Fruit fly (Drosophila melanogaster) Kc167 (cell line): ENCODE results near the gene Teh4.

Source experiments
- Myc ChIP-seq: fragments of >200 bp; optimal IDR thresholded peaks from 2 replicates; lab custom pipeline; 2017; ENCODE audit warnings: missing external identifiers
- Sin3A ChIP-seq: fragments of >200 bp; optimal IDR thresholded peaks from 2 replicates; lab custom pipeline; 2018; ENCODE audit warnings: missing external identifiers
- h ChIP-seq: fragments of >200 bp; optimal IDR thresholded peaks from 3 replicates; lab custom pipeline; 2018; ENCODE audit warnings: missing external identifiers
- insv ChIP-seq: fragments of >200 bp; optimal IDR thresholded peaks from 3 replicates; lab custom pipeline; 2018; ENCODE audit warnings: missing external identifiers
- psq ChIP-seq: fragments of >200 bp; optimal IDR thresholded peaks from 2 replicates; lab custom pipeline; 2017; ENCODE audit warnings: missing external identifiers
- ttk ChIP-seq: sonication (Bioruptor generic); optimal IDR thresholded peaks from 2 replicates; lab custom pipeline; 2017; ENCODE audit warnings: missing external identifiers

Teh4 gene

DNA sequence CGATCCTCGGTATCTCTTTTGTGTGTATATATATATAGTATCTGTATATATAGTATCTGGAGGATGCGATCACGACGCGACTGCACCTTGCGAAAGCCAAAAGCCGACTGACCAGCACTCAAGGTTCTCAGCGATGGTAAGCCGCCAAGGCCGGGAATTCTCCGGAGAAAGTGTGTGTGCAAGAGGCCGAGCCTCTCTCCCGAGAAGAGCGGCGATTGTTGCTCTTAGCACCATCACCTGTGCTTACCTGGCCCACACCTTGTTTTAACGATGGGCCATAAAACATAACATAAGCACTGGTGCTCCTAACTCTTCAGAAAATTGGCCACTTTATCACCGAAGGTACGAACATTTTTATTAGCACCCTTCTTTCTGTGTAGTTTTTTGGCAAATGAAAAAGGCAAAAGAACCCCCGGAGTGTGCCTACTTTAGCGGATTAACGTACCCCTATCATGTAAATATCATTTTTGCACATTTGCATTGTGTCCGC, 10.7 kb downstream of the Teh4 start, which contains the start of gene mas:
Gene mas (minus strand): TSS at position 112 of the 490 bp plus-strand sequence.
- TF ChIP-seq psq (lab: Kevin White, UChicago) (no peak), Myc (lab: Kevin White, UChicago) (no peak), Sin3A (lab: Kevin White, UChicago) (no peak), ttk (lab: Kevin White, UChicago) (no peak), insv (lab: Kevin White, UChicago) (no peak), h (lab: Kevin White, UChicago) (no peak)

DNA sequence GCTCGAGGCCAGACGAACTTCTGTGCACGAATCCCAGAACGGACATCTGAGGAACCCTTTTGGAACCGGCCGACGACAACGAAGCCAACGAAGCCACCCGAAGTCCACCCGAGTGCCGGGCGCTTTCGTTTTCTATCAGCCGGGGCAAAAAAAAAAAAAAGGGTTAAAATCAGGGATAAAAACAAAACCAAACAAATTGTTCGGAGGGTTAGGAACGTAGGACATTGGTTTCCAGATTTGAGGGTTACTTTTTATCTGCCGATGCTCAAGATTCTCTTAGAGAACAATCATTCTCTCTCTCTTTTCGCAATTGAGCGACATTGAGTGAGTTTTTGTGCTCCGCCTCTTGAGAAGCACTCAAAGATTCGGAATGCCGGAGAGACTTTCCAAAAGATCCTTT, 17.1 kb downstream of the Teh4 start, which contains the start of gene nab:
Gene nab (minus strand): TSS at position 7 of the 400 bp plus-strand sequence.
- TF ChIP-seq ttk (lab: Kevin White, UChicago) (no peak), psq (lab: Kevin White, UChicago) (no peak), insv (lab: Kevin White, UChicago) (no peak), Myc (lab: Kevin White, UChicago) (no peak), Sin3A (lab: Kevin White, UChicago) (no peak), h (lab: Kevin White, UChicago) (no peak)

DNA sequence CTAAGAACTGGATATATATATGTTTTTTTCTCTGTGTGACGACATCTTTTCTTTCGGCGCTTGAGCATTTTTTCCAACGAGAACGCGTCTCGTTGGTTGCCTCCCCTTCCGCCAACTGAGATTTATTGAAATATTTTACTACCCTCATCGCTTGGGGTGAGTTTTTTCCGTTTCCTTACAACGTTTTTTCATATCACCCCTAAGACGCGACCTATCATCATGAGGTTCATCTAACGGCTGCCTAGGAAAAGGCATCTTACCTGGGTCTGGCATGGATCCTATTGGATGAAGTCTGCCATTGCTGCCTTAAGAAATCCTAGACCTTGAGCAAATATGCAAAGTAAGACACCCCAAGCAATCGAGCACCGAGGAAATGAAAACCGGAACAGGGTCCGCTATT, 18.8 kb downstream of the Teh4 start:
- TF ChIP-seq insv (lab: Kevin White, UChicago) (no peak), Sin3A (lab: Kevin White, UChicago) (no peak), ttk (lab: Kevin White, UChicago) (no peak), h (lab: Kevin White, UChicago) (no peak), Myc (lab: Kevin White, UChicago) (no peak), psq (lab: Kevin White, UChicago) (no peak)

- TF ChIP-seq insv (lab: Kevin White, UChicago) (no peak), Sin3A (lab: Kevin White, UChicago) (no peak), h (lab: Kevin White, UChicago) (no peak), psq (lab: Kevin White, UChicago) (no peak), ttk (lab: Kevin White, UChicago) (no peak), Myc (lab: Kevin White, UChicago) (no peak)
These were observed 19.7 kb downstream of the Teh4 start for dm6 chr3L:4158361-4158760.

dm6 chr3L:4157852-4158251, 20.2 kb downstream of the Teh4 start:
- no peak for TF ChIP-seq insv (lab: Kevin White, UChicago)
- no peak for TF ChIP-seq h (lab: Kevin White, UChicago)
- no peak for TF ChIP-seq Myc (lab: Kevin White, UChicago)
- no peak for TF ChIP-seq ttk (lab: Kevin White, UChicago)
- no peak for TF ChIP-seq psq (lab: Kevin White, UChicago)
- no peak for TF ChIP-seq Sin3A (lab: Kevin White, UChicago)

dm6 chr3L:4148406-4148975, 29.6 kb downstream of the Teh4 start, which contains the start of gene CG1299:
Gene CG1299 (plus strand): TSS chr3L:4148696.
- TF ChIP-seq psq (lab: Kevin White, UChicago) (no peak), Myc (lab: Kevin White, UChicago) (no peak), Sin3A (lab: Kevin White, UChicago) (no peak), ttk (lab: Kevin White, UChicago) (no peak), h (lab: Kevin White, UChicago) (no peak), insv (lab: Kevin White, UChicago) (no peak)

dm6 chr3L:4145229-4145628, 32.8 kb downstream of the Teh4 start:
- TF ChIP-seq Sin3A (lab: Kevin White, UChicago) (no peak), insv (lab: Kevin White, UChicago) (no peak), h (lab: Kevin White, UChicago) (no peak), psq (lab: Kevin White, UChicago) (no peak), ttk (lab: Kevin White, UChicago) (no peak), Myc (lab: Kevin White, UChicago) (no peak)

dm6 chr3L:4142064-4142463, 36.0 kb downstream of the Teh4 start, which contains the start of gene CG32260:
Gene CG32260 (plus strand): TSS chr3L:4142364.
- TF ChIP-seq ttk (lab: Kevin White, UChicago) (no peak), insv (lab: Kevin White, UChicago) (no peak), Sin3A (lab: Kevin White, UChicago) (no peak)

DNA sequence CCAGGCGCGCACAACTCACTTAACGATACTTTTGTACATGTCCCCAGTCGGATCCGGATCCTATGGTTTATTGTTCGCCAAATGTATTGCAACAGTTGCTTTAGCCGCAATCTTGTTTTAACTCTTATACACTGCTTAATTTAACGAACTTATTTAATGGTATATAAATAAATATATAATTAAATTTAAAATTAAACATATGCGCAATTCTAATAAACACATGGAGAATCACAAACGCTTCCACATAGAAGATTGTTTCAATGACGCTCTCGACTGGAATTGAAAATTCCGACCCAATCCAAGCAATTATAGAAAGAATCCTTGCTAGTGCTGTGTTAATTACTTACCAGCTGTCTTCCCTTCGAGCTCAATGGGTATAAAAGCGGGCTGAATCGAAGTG, 36.9 kb downstream of the Teh4 start, which contains the start of gene Akh:
Gene Akh (plus strand): TSS at position 301 of the 400 bp plus-strand sequence.
- TF ChIP-seq ttk (lab: Kevin White, UChicago) (no peak), h (lab: Kevin White, UChicago) (no peak), Myc (lab: Kevin White, UChicago) (no peak)

- no peak for TF ChIP-seq Sin3A (lab: Kevin White, UChicago)
- TF ChIP-seq insv (lab: Kevin White, UChicago) = no peak
- TF ChIP-seq h (lab: Kevin White, UChicago) = no peak
- TF ChIP-seq Myc (lab: Kevin White, UChicago) = no peak
- TF ChIP-seq ttk (lab: Kevin White, UChicago) = no peak
- no peak for TF ChIP-seq psq (lab: Kevin White, UChicago)
These were observed 39.1 kb downstream of the Teh4 start, which contains the start of the genes Rop and Ras64B for dm6 chr3L:4138804-4139521. Gene Rop (minus strand): TSS chr3L:4138996. Gene Ras64B (plus strand): TSS chr3L:4139076.

dm6 chr3L:4135857-4136256, 42.2 kb downstream of the Teh4 start, which contains the start of gene RfC4:
Gene RfC4 (minus strand): TSS chr3L:4136038.
- TF ChIP-seq insv (lab: Kevin White, UChicago) (no peak), h (lab: Kevin White, UChicago) (no peak), psq (lab: Kevin White, UChicago) (no peak), ttk (lab: Kevin White, UChicago) (no peak), Myc (lab: Kevin White, UChicago) (no peak), Sin3A (lab: Kevin White, UChicago) (no peak)
